Worm (Caenorhabditis elegans) whole organism, L3 larva: ENCODE results near the gene copg-1.

ENCODE experiments used
- R02D3.7 ChIP-seq: fragments of 150-350 bp; optimal IDR thresholded peaks from 2 replicates; lab custom pipeline; 2014; ENCODE audit warnings: missing biosample characterization, missing genetic modification characterization
- ZK546.5 ChIP-seq: sonication (generic microtip); optimal IDR thresholded peaks from 2 replicates; lab custom pipeline; 2017; ENCODE audit warnings: missing biosample characterization, missing genetic modification characterization
- aly-2 ChIP-seq: fragments of 150-350 bp; optimal IDR thresholded peaks from 2 replicates; lab custom pipeline; 2014; ENCODE audit warnings: missing biosample characterization, missing genetic modification characterization
- ama-1 ChIP-seq: fragments of 150-350 bp; optimal IDR thresholded peaks from 2 replicates; lab custom pipeline; 2018
- ceh-16 ChIP-seq: sonication (generic microtip); optimal IDR thresholded peaks from 2 replicates; lab custom pipeline; 2017; ENCODE audit warnings: missing biosample characterization, missing genetic modification characterization
- ceh-28 ChIP-seq: fragments of 150-350 bp; optimal IDR thresholded peaks from 2 replicates; lab custom pipeline; 2014; ENCODE audit warnings: missing biosample characterization, missing genetic modification reagents, missing genetic modification characterization
- ceh-82 ChIP-seq: fragments of 150-350 bp; optimal IDR thresholded peaks from 2 replicates; lab custom pipeline; 2014; ENCODE audit warnings: missing biosample characterization, missing genetic modification characterization
- ceh-9 ChIP-seq: sonication (generic microtip); optimal IDR thresholded peaks from 2 replicates; lab custom pipeline; 2018; ENCODE audit warnings: missing biosample characterization, missing genetic modification characterization
- daf-12 ChIP-seq: fragments of 150-350 bp; optimal IDR thresholded peaks from 2 replicates; lab custom pipeline; 2014; ENCODE audit warnings: missing biosample characterization, missing genetic modification reagents, missing genetic modification characterization
- egl-27 ChIP-seq: sonication (generic microtip); optimal IDR thresholded peaks from 4 replicates; lab custom pipeline; 2017; ENCODE audit warnings: missing biosample characterization, missing genetic modification reagents, missing genetic modification characterization
- egl-5 ChIP-seq: fragments of 150-350 bp; optimal IDR thresholded peaks from 2 replicates; lab custom pipeline; 2017; ENCODE audit warnings: missing biosample characterization, missing genetic modification reagents, missing genetic modification characterization, inconsistent platforms
- elt-1 ChIP-seq: fragments of 150-350 bp; optimal IDR thresholded peaks from 2 replicates; lab custom pipeline; 2014; ENCODE audit warnings: missing biosample characterization, missing genetic modification characterization
- elt-2 ChIP-seq: sonication (generic microtip); optimal IDR thresholded peaks from 2 replicates; lab custom pipeline; 2016; ENCODE audit warnings: missing genetic modification reagents, mild to moderate bottlenecking, missing genetic modification characterization, missing compliant biosample characterization
- elt-3 ChIP-seq, 3 experiments: fragments of 150-350 bp in 1 of 3; sonication (generic microtip) in 2 of 3; optimal IDR thresholded peaks; 2 replicates in 2 of 3; 4 replicates in 1 of 3; lab custom pipeline; 2014 to 2017; ENCODE audit warnings: missing biosample characterization in 3 of 3, missing genetic modification characterization in 3 of 3
- eor-1 ChIP-seq, 2 experiments: fragments of 150-350 bp; optimal IDR thresholded peaks; 2 replicates each; lab custom pipeline; 2014 to 2018; ENCODE audit warnings: missing biosample characterization in 2 of 2, missing genetic modification characterization in 2 of 2
- fkh-10 ChIP-seq: sonication (generic microtip); optimal IDR thresholded peaks from 2 replicates; lab custom pipeline; 2017; ENCODE audit warnings: missing biosample characterization, missing genetic modification reagents, missing genetic modification characterization
- fkh-2 ChIP-seq: fragments of 150-350 bp; optimal IDR thresholded peaks from 2 replicates; lab custom pipeline; 2014; ENCODE audit warnings: missing biosample characterization, missing genetic modification reagents, missing genetic modification characterization
- fos-1 ChIP-seq: fragments of 150-350 bp; optimal IDR thresholded peaks from 2 replicates; lab custom pipeline; 2014; ENCODE audit warnings: missing biosample characterization, missing genetic modification characterization
- hmg-11 ChIP-seq: sonication (generic microtip); optimal IDR thresholded peaks from 2 replicates; lab custom pipeline; 2016; ENCODE audit warnings: missing genetic modification characterization, missing compliant biosample characterization
- jun-1 ChIP-seq: fragments of 150-350 bp; optimal IDR thresholded peaks from 2 replicates; lab custom pipeline; 2014; ENCODE audit warnings: missing biosample characterization, missing genetic modification reagents, missing genetic modification characterization
- lin-15B ChIP-seq: fragments of 150-350 bp; optimal IDR thresholded peaks from 2 replicates; lab custom pipeline; 2014; ENCODE audit warnings: missing biosample characterization, missing genetic modification characterization
- lin-39 ChIP-seq: fragments of 150-350 bp; optimal IDR thresholded peaks from 2 replicates; lab custom pipeline; 2018; ENCODE audit warnings: missing biosample characterization, missing genetic modification reagents, missing genetic modification characterization
- lsy-12 ChIP-seq: sonication (generic microtip); optimal IDR thresholded peaks from 2 replicates; lab custom pipeline; 2016; ENCODE audit warnings: mild to moderate bottlenecking, missing genetic modification characterization, missing compliant biosample characterization
- mdl-1 ChIP-seq: fragments of 150-350 bp; optimal IDR thresholded peaks from 2 replicates; lab custom pipeline; 2014; ENCODE audit warnings: missing biosample characterization, missing genetic modification characterization
- mml-1 ChIP-seq: fragments of 150-350 bp; sonication (generic microtip); optimal IDR thresholded peaks from 3 replicates; lab custom pipeline; 2014; ENCODE audit warnings: missing biosample characterization, missing genetic modification characterization
- nfya-1 ChIP-seq: sonication (generic microtip); optimal IDR thresholded peaks from 2 replicates; lab custom pipeline; 2017; ENCODE audit warnings: missing genetic modification characterization, mild to moderate bottlenecking, missing compliant biosample characterization, antibody characterized with exemption, moderate library complexity; ENCODE audit not compliant: insufficient read depth
- nhr-11 ChIP-seq: fragments of 150-350 bp; optimal IDR thresholded peaks from 2 replicates; lab custom pipeline; 2014; ENCODE audit warnings: missing biosample characterization, missing genetic modification characterization
- nhr-12 ChIP-seq: fragments of 150-350 bp; optimal IDR thresholded peaks from 2 replicates; lab custom pipeline; 2014; ENCODE audit warnings: missing biosample characterization, missing genetic modification characterization
- nhr-23 ChIP-seq: fragments of 150-350 bp; optimal IDR thresholded peaks from 2 replicates; lab custom pipeline; 2014; ENCODE audit warnings: missing biosample characterization, missing genetic modification reagents, missing genetic modification characterization
- nhr-237 ChIP-seq: fragments of 150-350 bp; optimal IDR thresholded peaks from 2 replicates; lab custom pipeline; 2014; ENCODE audit warnings: missing biosample characterization, missing genetic modification characterization
- nhr-25 ChIP-seq: sonication (generic microtip); optimal IDR thresholded peaks from 2 replicates; lab custom pipeline; 2017; ENCODE audit warnings: missing biosample characterization, missing genetic modification characterization
- nhr-28 ChIP-seq: fragments of 150-350 bp; optimal IDR thresholded peaks from 2 replicates; lab custom pipeline; 2014; ENCODE audit warnings: missing biosample characterization, missing genetic modification characterization
- nhr-43 ChIP-seq: sonication (generic microtip); optimal IDR thresholded peaks from 2 replicates; lab custom pipeline; 2016; ENCODE audit warnings: mild to moderate bottlenecking, missing genetic modification characterization, missing compliant biosample characterization; ENCODE audit not compliant: poor library complexity, severe bottlenecking
- nhr-67 ChIP-seq: fragments of 150-350 bp; optimal IDR thresholded peaks from 2 replicates; lab custom pipeline; 2014; ENCODE audit warnings: missing biosample characterization, missing genetic modification characterization
- nhr-76 ChIP-seq: fragments of 150-350 bp; sonication (generic microtip); optimal IDR thresholded peaks from 5 replicates; lab custom pipeline; 2014; ENCODE audit warnings: missing biosample characterization, missing genetic modification characterization
- nhr-77 ChIP-seq: fragments of 150-350 bp; optimal IDR thresholded peaks from 2 replicates; lab custom pipeline; 2014; ENCODE audit warnings: missing biosample characterization, missing genetic modification characterization
- pha-4 ChIP-seq: fragments of 150-350 bp; optimal IDR thresholded peaks from 2 replicates; lab custom pipeline; 2014; ENCODE audit warnings: missing biosample characterization, missing genetic modification reagents, missing genetic modification characterization
- pqm-1 ChIP-seq: fragments of 150-350 bp; optimal IDR thresholded peaks from 2 replicates; lab custom pipeline; 2017; ENCODE audit warnings: missing biosample characterization, missing genetic modification characterization, inconsistent platforms
- sea-2 ChIP-seq: fragments of 150-350 bp; sonication (generic microtip); optimal IDR thresholded peaks from 4 replicates; lab custom pipeline; 2014; ENCODE audit warnings: missing biosample characterization, missing genetic modification reagents, missing genetic modification characterization
- skn-1 ChIP-seq: fragments of 150-350 bp; optimal IDR thresholded peaks from 2 replicates; lab custom pipeline; 2014; ENCODE audit warnings: missing biosample characterization, missing genetic modification characterization
- snpc-4 ChIP-seq: fragments of 150-350 bp; optimal IDR thresholded peaks from 2 replicates; lab custom pipeline; 2014; ENCODE audit warnings: missing biosample characterization, missing genetic modification characterization
- tbx-2 ChIP-seq: sonication (generic microtip); optimal IDR thresholded peaks from 2 replicates; lab custom pipeline; 2016; ENCODE audit warnings: mild to moderate bottlenecking, missing genetic modification characterization, missing compliant biosample characterization
- unc-39 ChIP-seq: sonication (generic microtip); optimal IDR thresholded peaks from 4 replicates; lab custom pipeline; 2017; ENCODE audit warnings: missing biosample characterization, missing genetic modification characterization
- unc-62 ChIP-seq: fragments of 150-350 bp; sonication (generic microtip); optimal IDR thresholded peaks from 4 replicates; lab custom pipeline; 2014; ENCODE audit warnings: missing biosample characterization, missing genetic modification reagents, missing genetic modification characterization
- zag-1 ChIP-seq: fragments of 150-350 bp; optimal IDR thresholded peaks from 2 replicates; lab custom pipeline; 2014; ENCODE audit warnings: missing biosample characterization, missing genetic modification characterization
- ztf-11 ChIP-seq: fragments of 150-350 bp; optimal IDR thresholded peaks from 2 replicates; lab custom pipeline; 2014; ENCODE audit warnings: missing biosample characterization, missing genetic modification characterization
- ztf-4 ChIP-seq: fragments of 150-350 bp; optimal IDR thresholded peaks from 2 replicates; lab custom pipeline; 2014; ENCODE audit warnings: missing biosample characterization, missing genetic modification characterization

The copg-1 gene

DNA sequence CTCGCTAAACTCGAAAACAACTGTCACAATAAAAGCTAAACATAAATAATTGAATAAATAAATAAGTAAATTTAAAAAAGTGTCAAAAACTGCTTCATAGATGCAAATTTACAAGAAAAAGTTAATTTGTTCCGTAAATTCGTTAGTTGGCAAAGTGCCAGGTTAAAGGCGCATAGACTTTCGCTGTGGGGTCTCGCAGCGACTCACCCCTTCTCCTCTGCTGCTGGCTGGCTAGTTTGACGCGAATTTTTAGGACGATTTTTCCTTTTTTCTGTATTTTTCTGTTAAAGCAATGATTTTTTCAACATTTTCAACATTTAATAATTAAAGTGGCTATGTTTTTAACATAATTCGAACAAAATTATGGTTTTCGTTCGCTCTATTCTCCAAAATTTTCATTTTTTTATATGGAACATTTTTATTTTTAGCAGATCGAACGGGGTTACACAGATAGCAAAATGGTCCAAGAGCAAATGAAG is 24.5 kb downstream of the copg-1 start, which contains the start of gene rack-1:
TSS of gene rack-1 (plus strand) at position 429 of the 479 bp plus-strand sequence.
- TF ChIP-seq ama-1 (lab: Kevin White, UChicago) (no peak), fkh-2 (tag; lab: Kevin White, UChicago) (no peak), hmg-11 (tag; lab: Kevin White, UChicago) (peak; percentile 65), nhr-28 (tag; lab: Kevin White, UChicago) (no peak), ZK546.5 (tag; lab: Kevin White, UChicago) (no peak), sea-2 (GFP tag; lab: Kevin White, UChicago) (no peak), nhr-77 (tag; lab: Kevin White, UChicago) (no peak), mml-1 (no peak), tbx-2 (tag; lab: Kevin White, UChicago) (no peak), eor-1 (tag; optimal IDR thresholded peaks at IDR 0.05; lab: Kevin White, UChicago) (no peak), jun-1 (tag; lab: Kevin White, UChicago) (no peak), egl-27 (no peak), egl-5 (no peak), zag-1 (tag; lab: Kevin White, UChicago) (no peak), nfya-1 (peak; percentile 85), nhr-12 (no peak), pha-4 (tag; lab: Kevin White, UChicago) (peak; percentile 70), elt-3 (tag; optimal IDR thresholded peaks at IDR 0.05; lab: Kevin White, UChicago) (no peak), nhr-11 (tag; lab: Kevin White, UChicago) (no peak), nhr-237 (no peak), lsy-12 (no peak), daf-12 (no peak), unc-62 (GFP tag; lab: Kevin White, UChicago) (no peak), snpc-4 (tag; lab: Kevin White, UChicago) (peak; percentile 47), fkh-10 (no peak), R02D3.7 (tag; lab: Kevin White, UChicago) (no peak), lin-39 (peak; percentile 79), elt-2 (tag; lab: Kevin White, UChicago) (peak; percentile 24), pqm-1 (no peak), ceh-16 (tag; lab: Kevin White, UChicago) (no peak), nhr-67 (tag; lab: Kevin White, UChicago) (no peak), ceh-9 (tag; lab: Kevin White, UChicago) (no peak), nhr-23 (tag; lab: Kevin White, UChicago) (peak; percentile 73), nhr-25 (tag; lab: Kevin White, UChicago) (peak; percentile 52), unc-39 (tag; lab: Kevin White, UChicago) (no peak), nhr-76 (tag; lab: Kevin White, UChicago) (no peak), ceh-82 (tag; lab: Kevin White, UChicago) (no peak), lin-15B (tag; lab: Kevin White, UChicago) (peak; percentile 64), elt-1 (tag; lab: Kevin White, UChicago) (no peak), fos-1 (tag; lab: Kevin White, UChicago) (no peak), ceh-28 (tag; lab: Kevin White, UChicago) (no peak), skn-1 (tag; lab: Kevin White, UChicago) (no peak), aly-2 (tag; lab: Kevin White, UChicago) (no peak), ztf-11 (tag; lab: Kevin White, UChicago) (no peak), nhr-43 (tag; lab: Kevin White, UChicago) (no peak), mdl-1 (tag; lab: Kevin White, UChicago) (no peak), ztf-4 (no peak)
